Worm (Caenorhabditis elegans): ENCODE results near the gene cutl-3.

Gene cutl-3

DNA sequence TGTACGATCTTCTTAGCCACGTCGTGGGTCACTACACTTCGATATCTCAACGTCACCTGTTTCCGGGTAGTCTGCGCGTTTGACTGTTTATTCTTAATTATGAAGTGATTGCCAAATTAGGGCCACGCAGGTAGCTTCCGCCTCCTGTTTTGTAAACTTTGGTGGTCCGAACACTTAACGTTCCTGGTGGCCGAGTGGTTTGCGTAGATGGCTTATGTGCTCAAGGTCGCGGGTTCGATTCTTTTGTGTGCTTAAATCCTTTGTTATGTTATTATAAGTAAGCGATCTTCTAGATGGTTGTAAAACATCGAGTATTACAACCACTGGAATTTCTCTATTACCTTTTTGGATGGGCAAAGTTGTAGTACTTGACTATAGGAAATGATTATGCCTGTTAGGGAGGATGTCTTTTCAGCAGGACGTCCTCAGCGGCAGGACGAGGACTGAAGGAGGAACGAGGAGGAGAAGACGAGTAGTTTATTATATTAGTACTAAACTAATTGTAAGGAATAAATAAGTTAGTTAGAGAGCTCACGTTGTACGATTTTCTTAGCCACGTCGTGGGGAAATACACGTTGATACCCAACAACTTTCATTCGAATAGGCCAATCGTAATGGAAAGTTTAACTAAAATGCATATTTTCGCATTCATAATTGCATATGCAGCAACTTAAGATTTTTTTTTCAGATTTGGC is 22.0 kb downstream of the cutl-3 start:
- TF ChIP-seq nhr-23 (tag; optimal IDR thresholded peaks at IDR 0.05): no peak
- no peak for TF ChIP-seq sea-2 (GFP tag; optimal IDR thresholded peaks at IDR 0.05)

- TF ChIP-seq hmg-11 (tag; optimal IDR thresholded peaks at IDR 0.05): peak; percentile 64
- peak; percentile 12 for TF ChIP-seq ama-1 (optimal IDR thresholded peaks at IDR 0.05)
- no peak for TF ChIP-seq nhr-28 (tag; optimal IDR thresholded peaks at IDR 0.05)
- no peak for TF ChIP-seq ZK546.5 (tag; optimal IDR thresholded peaks at IDR 0.05)
- peak; percentile 58 for TF ChIP-seq nhr-25 (tag; optimal IDR thresholded peaks at IDR 0.05)
- peak; percentile 42 for TF ChIP-seq snpc-4 (tag; optimal IDR thresholded peaks at IDR 0.05)
- peak; percentile 64 for TF ChIP-seq nfya-1 (tag; optimal IDR thresholded peaks at IDR 0.05; ENCODE audit: insufficient read depth)
- TF ChIP-seq fkh-2 (tag; optimal IDR thresholded peaks at IDR 0.05): no peak
- TF ChIP-seq mml-1 (tag; optimal IDR thresholded peaks at IDR 0.05): no peak
- TF ChIP-seq pqm-1 (tag; optimal IDR thresholded peaks at IDR 0.05): no peak
- no peak for TF ChIP-seq ceh-9 (tag; optimal IDR thresholded peaks at IDR 0.05)
- peak; percentile 74 for TF ChIP-seq jun-1 (tag; optimal IDR thresholded peaks at IDR 0.05)
- no peak for TF ChIP-seq elt-3 (tag; optimal IDR thresholded peaks at IDR 0.05)
- no peak for TF ChIP-seq sea-2 (GFP tag; optimal IDR thresholded peaks at IDR 0.05)
- TF ChIP-seq ceh-82 (tag; optimal IDR thresholded peaks at IDR 0.05): no peak
- TF ChIP-seq pha-4 (tag; optimal IDR thresholded peaks at IDR 0.05): peak; percentile 55
- no peak for TF ChIP-seq elt-1 (tag; optimal IDR thresholded peaks at IDR 0.05)
- no peak for TF ChIP-seq unc-62 (GFP tag; optimal IDR thresholded peaks at IDR 0.05)
- no peak for TF ChIP-seq ceh-16 (tag; optimal IDR thresholded peaks at IDR 0.05)
- no peak for TF ChIP-seq eor-1 (tag; optimal IDR thresholded peaks at IDR 0.05)
- peak; percentile 79 for TF ChIP-seq egl-5 (tag; optimal IDR thresholded peaks at IDR 0.05)
- no peak for TF ChIP-seq daf-12 (tag; optimal IDR thresholded peaks at IDR 0.05)
- no peak for TF ChIP-seq egl-27 (tag; optimal IDR thresholded peaks at IDR 0.05)
- TF ChIP-seq nhr-12 (tag; optimal IDR thresholded peaks at IDR 0.05): no peak
- peak; percentile 46 for TF ChIP-seq lin-39 (tag; optimal IDR thresholded peaks at IDR 0.05)
- no peak for TF ChIP-seq nhr-67 (tag; optimal IDR thresholded peaks at IDR 0.05)
- peak; percentile 20 for TF ChIP-seq lin-15B (tag; optimal IDR thresholded peaks at IDR 0.05)
- TF ChIP-seq R02D3.7 (tag; optimal IDR thresholded peaks at IDR 0.05): no peak
- no peak for TF ChIP-seq aly-2 (tag; optimal IDR thresholded peaks at IDR 0.05)
- peak; percentile 24 for TF ChIP-seq elt-2 (tag; optimal IDR thresholded peaks at IDR 0.05)
- no peak for TF ChIP-seq ztf-4 (tag; optimal IDR thresholded peaks at IDR 0.05)
- TF ChIP-seq fkh-10 (GFP tag; optimal IDR thresholded peaks at IDR 0.05): no peak
- TF ChIP-seq tbx-2 (tag; optimal IDR thresholded peaks at IDR 0.05): no peak
- TF ChIP-seq skn-1 (tag; optimal IDR thresholded peaks at IDR 0.05): peak; percentile 49
- peak; percentile 95 for TF ChIP-seq fos-1 (tag; optimal IDR thresholded peaks at IDR 0.05)
- no peak for TF ChIP-seq ztf-11 (tag; optimal IDR thresholded peaks at IDR 0.05)
- peak; percentile 9 for TF ChIP-seq mdl-1 (tag; optimal IDR thresholded peaks at IDR 0.05)
- TF ChIP-seq nhr-43 (tag; optimal IDR thresholded peaks at IDR 0.05; ENCODE audit: poor library complexity, severe bottlenecking): peak; percentile 41
- TF ChIP-seq lsy-12 (tag; optimal IDR thresholded peaks at IDR 0.05): no peak
- TF ChIP-seq nhr-77 (tag; optimal IDR thresholded peaks at IDR 0.05): no peak
- TF ChIP-seq unc-39 (tag; optimal IDR thresholded peaks at IDR 0.05): no peak
- TF ChIP-seq nhr-237 (tag; optimal IDR thresholded peaks at IDR 0.05): no peak
- peak; percentile 76 for TF ChIP-seq nhr-23 (tag; optimal IDR thresholded peaks at IDR 0.05)
- no peak for TF ChIP-seq nhr-76 (tag; optimal IDR thresholded peaks at IDR 0.05)
- peak; percentile 76 for TF ChIP-seq ceh-28 (tag; optimal IDR thresholded peaks at IDR 0.05)
- TF ChIP-seq nhr-11 (tag; optimal IDR thresholded peaks at IDR 0.05): no peak
- no peak for TF ChIP-seq zag-1 (tag; optimal IDR thresholded peaks at IDR 0.05)
Observed at ce11 chrX:14975467-14976167, 23.4 kb downstream of the cutl-3 start, which contains the start of gene F20D1.3. TSS of gene F20D1.3 (plus strand) at chrX:14976117.

Data from whole organism, L3 larva.